Worm (Caenorhabditis elegans) whole organism, L4/young adult: ENCODE results near the gene R13H9.6.
"Not testable (repeated sequence)": the region's sequence is repeated elsewhere in the genome, so short reads cannot be mapped to it uniquely, and the experiment has no call there.

Experiments used
- W03F9.2 ChIP-seq: fragments of 150-350 bp; optimal IDR thresholded peaks from 2 replicates; lab custom pipeline; 2014; ENCODE audit warnings: missing biosample characterization, missing genetic modification characterization
- dao-5 ChIP-seq: sonication (generic microtip); optimal IDR thresholded peaks from 2 replicates; lab custom pipeline; 2016; ENCODE audit warnings: missing genotype, missing genetic modification characterization, moderate library complexity, missing compliant biosample characterization
- him-1 ChIP-seq: sonication (generic microtip); optimal IDR thresholded peaks from 2 replicates; lab custom pipeline; 2016; ENCODE audit warnings: missing genotype, missing genetic modification reagents, missing genetic modification characterization, missing compliant biosample characterization

The R13H9.6 gene

ce11 chrIV:5086243-5086960, 18.0 kb upstream of the R13H9.6 start:
- TF ChIP-seq W03F9.2 (no peak), dao-5 (tag; lab: Kevin White, UChicago) (no peak), him-1 (tag; lab: Kevin White, UChicago) (no peak)

- TF ChIP-seq W03F9.2 (no peak), dao-5 (tag; lab: Kevin White, UChicago) (no peak), him-1 (tag; lab: Kevin White, UChicago) (no peak)
These were observed 17.3 kb upstream of the R13H9.6 start for ce11 chrIV:5085782-5086181.

ce11 chrIV:5083832-5084231, 15.4 kb upstream of the R13H9.6 start:
- TF ChIP-seq W03F9.2 (no peak), dao-5 (tag; lab: Kevin White, UChicago) (no peak), him-1 (tag; lab: Kevin White, UChicago) (no peak)

- TF ChIP-seq him-1 (tag; lab: Kevin White, UChicago) (no peak), dao-5 (tag; lab: Kevin White, UChicago) (no peak), W03F9.2 (no peak)
These were observed 14.6 kb upstream of the R13H9.6 start, which contains the start of gene pygo-1 for ce11 chrIV:5082900-5083530. pygo-1 (plus strand) TSS chrIV:5083303.

- TF ChIP-seq dao-5 (tag; lab: Kevin White, UChicago): no peak
- TF ChIP-seq him-1 (tag; lab: Kevin White, UChicago): no peak
- no peak for TF ChIP-seq W03F9.2
These were observed 12.7 kb upstream of the R13H9.6 start for ce11 chrIV:5081122-5081521.

- TF ChIP-seq W03F9.2: no peak
- no peak for TF ChIP-seq dao-5 (tag; lab: Kevin White, UChicago)
- no peak for TF ChIP-seq him-1 (tag; lab: Kevin White, UChicago)
These were observed 10.4 kb upstream of the R13H9.6 start for ce11 chrIV:5078846-5079245.

ce11 chrIV:5077918-5078317, 9.5 kb upstream of the R13H9.6 start:
- no peak for TF ChIP-seq him-1 (tag; lab: Kevin White, UChicago)
- no peak for TF ChIP-seq dao-5 (tag; lab: Kevin White, UChicago)
- no peak for TF ChIP-seq W03F9.2

- TF ChIP-seq W03F9.2 (no peak), him-1 (tag; lab: Kevin White, UChicago) (no peak), dao-5 (tag; lab: Kevin White, UChicago) (no peak)
These were observed 8.2 kb upstream of the R13H9.6 start for ce11 chrIV:5076607-5077006.

ce11 chrIV:5073836-5074235, 5.4 kb upstream of the R13H9.6 start:
- TF ChIP-seq him-1 (tag; lab: Kevin White, UChicago): no peak
- no peak for TF ChIP-seq dao-5 (tag; lab: Kevin White, UChicago)
- no peak for TF ChIP-seq W03F9.2

- not testable (repeated sequence) for TF ChIP-seq W03F9.2; him-1 (tag; lab: Kevin White, UChicago); dao-5 (tag; lab: Kevin White, UChicago)
These were observed 2.2 kb upstream of the R13H9.6 start, which contains the start of gene C02B10.6 for ce11 chrIV:5070593-5070992. C02B10.6 (plus strand) TSS chrIV:5070893.

- not testable (repeated sequence) for TF ChIP-seq dao-5 (tag; lab: Kevin White, UChicago); W03F9.2; him-1 (tag; lab: Kevin White, UChicago)
These were observed 1.6 kb downstream of the R13H9.6 start, which contains the start of gene ttbk-2.2 for ce11 chrIV:5066887-5067286. ttbk-2.2 (minus strand) TSS chrIV:5066987.

ce11 chrIV:5064961-5065360, 3.5 kb downstream of the R13H9.6 start, which contains the start of gene msp-53:
msp-53 (minus strand) TSS chrIV:5065061.
- TF ChIP-seq W03F9.2; him-1 (tag; lab: Kevin White, UChicago); dao-5 (tag; lab: Kevin White, UChicago): not testable (repeated sequence)

- TF ChIP-seq dao-5 (tag; lab: Kevin White, UChicago) (no peak), W03F9.2 (no peak), him-1 (tag; lab: Kevin White, UChicago) (no peak)
These were observed 5.1 kb downstream of the R13H9.6 start for ce11 chrIV:5063297-5063696.

- not testable (repeated sequence) for TF ChIP-seq him-1 (tag; lab: Kevin White, UChicago); dao-5 (tag; lab: Kevin White, UChicago); W03F9.2
These were observed 6.2 kb downstream of the R13H9.6 start, which contains the start of gene msp-57 for ce11 chrIV:5062278-5062677. msp-57 (plus strand) TSS chrIV:5062578.
